Worm (Caenorhabditis elegans) whole organism, early embryonic: ENCODE data around the gene lurp-2.

ENCODE experiments used
- B0310.2 ChIP-seq: sonication (generic microtip); optimal IDR thresholded peaks from 2 replicates; lab custom pipeline; 2016; ENCODE audit warnings: mild to moderate bottlenecking, missing genetic modification characterization, missing compliant biosample characterization
- F13C5.2 ChIP-seq: sonication (generic microtip); optimal IDR thresholded peaks from 2 replicates; lab custom pipeline; 2017; ENCODE audit warnings: mild to moderate bottlenecking, missing genetic modification characterization, inconsistent platforms, missing compliant biosample characterization
- ama-1 ChIP-seq: fragments of 150-350 bp; optimal IDR thresholded peaks from 2 replicates; lab custom pipeline; 2014
- ceh-13 ChIP-seq: fragments of 200-800 bp; sonication (Bioruptor generic); optimal IDR thresholded peaks from 2 replicates; lab custom pipeline; 2018; ENCODE audit warnings: mild to moderate bottlenecking, missing genetic modification characterization, missing compliant biosample characterization
- ceh-36 ChIP-seq: sonication (generic microtip); optimal IDR thresholded peaks from 2 replicates; lab custom pipeline; 2016; ENCODE audit warnings: missing genetic modification characterization, inconsistent platforms, missing compliant biosample characterization
- ets-7 ChIP-seq: sonication (generic microtip); optimal IDR thresholded peaks from 2 replicates; lab custom pipeline; 2016; ENCODE audit warnings: missing genotype, missing genetic modification characterization, missing compliant biosample characterization
- flt-1 ChIP-seq: fragments of 200-800 bp; sonication (Bioruptor generic); IDR thresholded peaks from 2 replicates; pipeline ENCODE4 v1.3.6; 2022; ENCODE audit warnings: missing genetic modification characterization, missing compliant biosample characterization
- hmg-4 ChIP-seq: fragments of 200-800 bp; sonication (Bioruptor generic); optimal IDR thresholded peaks from 2 replicates; lab custom pipeline; 2018; ENCODE audit warnings: mild to moderate bottlenecking, missing genetic modification characterization, missing compliant biosample characterization
- hnd-1 ChIP-seq: sonication (generic microtip); optimal IDR thresholded peaks from 2 replicates; lab custom pipeline; 2016; ENCODE audit warnings: missing genetic modification characterization, missing compliant biosample characterization
- pes-1 ChIP-seq: fragments of 200-800 bp; sonication (Bioruptor generic); IDR thresholded peaks from 2 replicates; pipeline ENCODE4 v1.3.6; 2022; ENCODE audit warnings: missing genetic modification reagents, missing genetic modification characterization, missing compliant biosample characterization
- tbx-37 ChIP-seq: fragments of 200-800 bp; sonication (Bioruptor generic); conservative IDR thresholded peaks from 2 replicates; pipeline ENCODE4 v1.3.6; 2022; ENCODE audit warnings: missing genetic modification reagents, missing genetic modification characterization, missing compliant biosample characterization
- tra-4 ChIP-seq: sonication (generic microtip); optimal IDR thresholded peaks from 2 replicates; lab custom pipeline; 2017; ENCODE audit warnings: missing genetic modification characterization, missing compliant biosample characterization

DNA sequence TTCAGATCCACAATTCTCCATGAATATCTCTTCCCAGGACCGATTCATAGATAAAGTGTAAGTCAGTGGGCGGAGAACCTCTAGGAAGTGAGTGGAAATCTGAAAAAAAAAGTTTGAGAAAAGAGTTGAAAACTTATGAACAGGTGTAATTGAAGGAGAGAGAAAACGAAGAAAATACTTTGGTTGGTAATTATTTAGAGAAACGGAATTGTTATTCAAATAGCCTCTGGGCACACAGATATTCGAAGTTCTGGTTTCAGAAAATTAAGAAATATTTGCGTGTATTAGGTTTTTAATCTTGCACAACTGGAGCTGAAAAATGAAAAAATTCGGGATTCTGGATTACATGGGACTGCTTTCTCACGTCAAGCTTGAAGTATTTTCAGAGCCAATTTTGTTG, 26.3 kb downstream of the lurp-2 start, which contains the start of gene T10G3.2:
- no peak for TF ChIP-seq ceh-13 (GFP tag; lab: Kevin White, UChicago)
- TF ChIP-seq ets-7 = no peak
- no peak for TF ChIP-seq ceh-36 (tag; lab: Kevin White, UChicago)
- TF ChIP-seq ama-1 = no peak
- no peak for TF ChIP-seq tbx-37 (GFP tag; lab: Robert Waterston, UW)
- no peak for TF ChIP-seq flt-1 (GFP tag; lab: Robert Waterston, UW)
- no peak for TF ChIP-seq hmg-4 (GFP tag; lab: Kevin White, UChicago)
- no peak for TF ChIP-seq hnd-1
- no peak for TF ChIP-seq F13C5.2
- TF ChIP-seq pes-1 (GFP tag; lab: Robert Waterston, UW) = no peak
- no peak for TF ChIP-seq B0310.2 (tag; lab: Kevin White, UChicago)
- TF ChIP-seq tra-4 (tag; lab: Kevin White, UChicago) = no peak
